Worm (Caenorhabditis elegans) whole organism, dauer: ENCODE results near the gene lys-10.

Experiments
- unc-62 ChIP-seq: sonication (generic microtip); optimal IDR thresholded peaks from 2 replicates; lab custom pipeline; 2017; ENCODE audit warnings: missing biosample characterization, missing genetic modification reagents, missing genetic modification characterization

The lys-10 gene

DNA sequence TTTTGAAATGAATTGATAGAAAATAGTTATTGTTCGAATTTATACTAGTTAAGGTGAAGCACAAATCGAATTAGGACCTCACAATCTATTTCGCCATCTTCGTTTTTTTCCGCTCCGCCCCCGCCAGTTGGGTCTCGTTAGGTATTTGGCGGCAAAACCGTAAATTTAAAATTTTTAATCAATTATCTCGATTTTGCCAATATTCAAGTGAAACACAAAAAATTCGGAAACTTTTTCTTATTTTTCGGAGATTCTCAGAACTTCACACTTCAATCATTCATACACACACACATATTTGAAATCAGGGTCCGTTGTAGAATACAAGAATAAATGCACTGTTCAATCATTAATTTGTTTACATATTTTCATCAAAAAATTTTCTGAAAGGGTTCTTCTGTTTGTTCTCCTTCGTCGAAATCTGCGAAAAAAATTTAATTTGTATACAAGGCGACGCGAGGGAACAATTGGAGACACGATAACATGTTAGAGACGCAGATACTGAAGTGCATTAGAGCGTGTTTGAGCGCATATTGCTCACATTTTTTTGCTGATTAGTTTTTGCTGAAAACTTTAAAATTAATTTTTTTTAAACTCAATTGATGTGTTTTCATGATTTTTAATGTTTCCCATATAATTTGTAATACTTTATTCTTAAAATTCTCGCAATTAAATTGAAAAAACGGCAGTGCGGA lies 27.2 kb downstream of the lys-10 start, which contains the start of gene D2096.5:
Gene D2096.5, minus strand, starts transcription at position 51 of the 692 bp plus-strand sequence.
- no peak for TF ChIP-seq unc-62 (GFP tag; lab: Kevin White, UChicago)

DNA sequence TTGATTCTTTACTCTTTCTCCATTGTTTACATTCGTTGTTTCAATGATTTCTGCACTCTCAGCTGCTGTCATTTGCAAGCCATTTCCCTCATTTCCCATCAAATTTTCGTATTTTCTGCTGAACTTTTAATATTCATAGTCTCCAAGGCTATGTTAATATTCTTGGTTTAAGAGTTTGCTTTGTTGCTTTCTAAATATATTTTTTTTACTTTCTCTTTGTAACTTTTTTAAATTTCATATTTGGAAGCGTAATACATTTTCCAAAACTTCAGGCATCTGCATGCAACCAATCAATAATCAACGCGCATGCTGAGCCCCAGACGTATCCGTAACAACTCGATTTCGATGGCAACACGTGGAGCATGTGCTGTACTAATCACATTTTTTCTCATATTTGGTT lies 28.2 kb downstream of the lys-10 start, which contains the start of gene sqv-1:
Gene sqv-1, plus strand, starts transcription at position 301 of the 400 bp plus-strand sequence.
- no peak for TF ChIP-seq unc-62 (GFP tag; lab: Kevin White, UChicago)

DNA sequence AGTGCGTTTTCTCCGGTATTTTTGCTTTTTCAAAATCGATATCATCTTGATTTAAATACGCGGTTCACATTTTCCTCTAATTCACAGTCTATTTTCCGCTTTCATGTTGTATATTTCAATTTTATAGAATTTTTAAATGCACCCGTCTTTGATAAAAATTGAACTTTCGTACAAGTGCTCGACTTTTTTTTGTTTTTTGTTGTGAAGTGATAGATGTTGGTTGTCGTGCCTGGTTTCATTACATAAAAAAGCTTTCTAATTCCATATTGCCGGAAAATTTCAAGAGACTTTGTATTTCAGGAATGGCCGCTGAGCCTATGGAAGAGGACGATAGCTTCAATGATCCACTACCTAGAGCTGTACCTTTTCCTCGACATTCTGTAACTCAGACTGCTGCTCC lies 30.5 kb downstream of the lys-10 start, which contains the start of gene D2096.12:
Gene D2096.12, plus strand, starts transcription at position 301 of the 400 bp plus-strand sequence.
- no peak for TF ChIP-seq unc-62 (GFP tag; lab: Kevin White, UChicago)

DNA sequence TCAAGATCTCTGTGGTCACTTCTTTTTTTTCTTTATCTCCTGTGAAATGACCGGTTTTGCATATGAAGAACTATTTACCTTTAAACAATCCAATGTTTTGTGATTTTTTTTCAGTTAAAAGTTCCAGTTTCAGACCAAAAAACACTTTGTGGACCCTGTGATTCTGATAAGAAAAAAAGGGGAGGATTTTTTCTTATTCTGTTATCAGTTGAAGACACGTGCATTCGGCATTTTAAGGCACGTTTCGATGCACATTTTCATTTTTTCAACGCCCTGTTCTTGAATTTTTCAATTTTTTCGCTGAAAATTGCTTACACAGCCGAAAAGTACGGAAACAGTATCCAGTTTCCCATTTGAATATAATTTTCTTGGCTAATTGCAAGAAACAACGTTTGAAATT lies 33.7 kb downstream of the lys-10 start, which contains the start of gene aagr-1:
Gene aagr-1, plus strand, starts transcription at position 227 of the 400 bp plus-strand sequence.
- no peak for TF ChIP-seq unc-62 (GFP tag; lab: Kevin White, UChicago)

DNA sequence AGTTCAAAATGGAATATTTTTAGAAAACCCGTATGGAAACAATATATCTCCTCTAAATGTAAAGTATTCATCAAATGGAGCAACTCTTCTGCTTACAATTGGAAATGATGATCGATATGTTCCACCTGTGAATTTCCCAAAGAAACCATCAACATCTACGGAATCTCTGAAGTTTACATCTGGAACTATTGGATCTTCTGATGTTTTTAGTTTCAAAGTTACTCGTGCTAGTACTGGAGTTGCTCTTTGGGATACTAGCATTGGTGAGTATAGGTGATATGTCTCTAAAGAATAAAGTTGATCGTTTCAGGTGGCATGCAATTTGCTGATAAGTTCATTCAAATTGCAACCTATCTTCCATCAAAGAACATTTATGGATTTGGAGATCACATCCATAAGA lies 35.3 kb downstream of the lys-10 start:
- TF ChIP-seq unc-62 (GFP tag; lab: Kevin White, UChicago), result no peak

DNA sequence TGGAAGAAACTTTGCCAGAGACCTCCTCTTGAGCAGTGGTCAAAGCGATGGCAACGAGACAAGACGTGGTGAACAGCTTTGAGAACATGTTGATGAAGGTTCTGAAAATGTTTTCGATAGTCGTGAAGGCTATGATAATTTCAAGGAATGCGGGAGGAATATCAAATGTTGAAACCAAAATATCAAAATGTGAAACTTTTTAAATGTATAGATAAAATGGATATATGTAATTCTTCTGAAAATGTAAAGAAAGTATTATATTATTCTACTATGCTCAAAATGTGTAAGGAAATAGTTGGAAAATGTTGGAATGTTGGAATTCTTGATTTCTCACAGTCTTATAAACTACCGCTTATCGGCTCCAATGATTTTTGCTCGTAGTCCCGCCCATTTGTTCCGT lies 36.5 kb downstream of the lys-10 start, which contains the start of gene D2096.6:
Gene D2096.6, minus strand, starts transcription at position 101 of the 400 bp plus-strand sequence.
- no peak for TF ChIP-seq unc-62 (GFP tag; lab: Kevin White, UChicago)

DNA sequence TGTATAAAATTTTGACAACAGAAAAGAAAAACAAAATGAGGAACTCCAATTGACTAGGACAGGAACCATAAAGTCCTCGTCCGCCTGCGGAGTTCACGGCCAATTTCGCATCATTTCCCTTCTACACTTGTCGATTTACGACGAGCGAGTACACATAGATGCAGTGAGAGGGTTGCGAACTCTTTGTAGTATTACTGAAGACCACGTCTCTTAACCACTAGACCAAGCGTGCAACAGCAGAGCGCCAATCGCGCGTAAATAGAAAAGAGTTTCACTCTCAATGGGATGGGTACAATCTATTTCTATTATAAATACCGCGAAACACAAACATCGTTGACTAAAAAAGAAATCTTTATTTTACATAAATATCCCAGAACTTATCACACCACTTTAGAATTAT lies 42.8 kb downstream of the lys-10 start:
- no peak for TF ChIP-seq unc-62 (GFP tag; lab: Kevin White, UChicago)

DNA sequence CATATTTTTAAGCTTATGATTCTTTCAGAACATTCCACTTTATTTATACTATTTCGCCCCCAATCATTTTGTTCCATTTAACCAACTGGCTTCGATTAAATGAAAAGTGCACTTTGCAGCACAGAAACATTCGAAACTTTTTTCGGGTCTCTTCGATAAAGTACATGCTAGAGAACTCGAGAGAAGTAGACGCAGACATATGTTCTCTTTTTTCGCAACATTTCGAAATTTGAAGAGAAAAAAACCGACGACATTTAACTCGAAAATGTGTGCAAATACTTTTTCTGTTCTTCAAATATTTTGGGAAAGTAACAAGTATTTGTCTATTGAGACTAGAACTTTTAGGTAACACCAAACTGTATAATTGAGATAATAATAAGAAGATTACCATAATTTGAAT lies 44.3 kb downstream of the lys-10 start:
- no peak for TF ChIP-seq unc-62 (GFP tag; lab: Kevin White, UChicago)

DNA sequence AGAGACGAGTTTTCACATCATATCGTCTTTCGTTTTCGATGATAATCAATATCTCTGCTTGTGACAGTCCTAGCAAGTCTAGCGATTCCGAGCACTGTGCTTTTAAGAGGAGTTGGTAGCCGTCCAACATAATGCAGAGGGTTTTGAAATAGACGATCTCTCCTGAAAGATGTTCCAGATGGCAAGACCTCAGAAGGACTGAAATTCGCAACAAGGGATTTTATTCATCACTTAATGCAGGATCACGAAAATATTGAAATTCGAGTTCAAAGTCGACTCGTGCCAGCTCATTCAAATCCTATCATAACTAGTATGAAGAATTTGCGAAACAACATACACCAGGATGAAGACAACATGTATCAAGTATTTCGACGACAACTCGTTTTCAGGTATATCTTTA lies 44.9 kb downstream of the lys-10 start, which contains the start of gene D2096.7:
Gene D2096.7, minus strand, starts transcription at position 130 of the 400 bp plus-strand sequence.
- TF ChIP-seq unc-62 (GFP tag; lab: Kevin White, UChicago), result no peak

DNA sequence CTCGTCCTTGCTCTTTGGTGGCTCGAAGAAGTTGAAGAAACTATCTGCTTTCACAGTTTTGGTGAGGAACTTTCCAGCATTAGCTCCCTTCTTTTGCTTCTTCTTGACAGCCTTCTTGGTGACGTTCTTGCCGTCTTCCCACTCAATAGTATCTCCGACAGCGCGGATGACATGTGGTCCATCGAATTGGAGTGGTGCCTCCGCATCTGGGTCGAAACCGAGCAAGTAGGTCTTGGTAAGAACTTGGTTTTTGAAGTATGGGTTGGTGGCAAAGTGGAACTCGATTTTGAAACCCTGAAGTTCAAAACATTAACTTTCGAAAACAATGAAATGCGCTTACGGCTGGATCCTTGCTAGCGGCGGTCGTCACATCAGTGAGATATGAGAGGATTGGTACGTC lies 45.7 kb downstream of the lys-10 start:
- no peak for TF ChIP-seq unc-62 (GFP tag; lab: Kevin White, UChicago)

DNA sequence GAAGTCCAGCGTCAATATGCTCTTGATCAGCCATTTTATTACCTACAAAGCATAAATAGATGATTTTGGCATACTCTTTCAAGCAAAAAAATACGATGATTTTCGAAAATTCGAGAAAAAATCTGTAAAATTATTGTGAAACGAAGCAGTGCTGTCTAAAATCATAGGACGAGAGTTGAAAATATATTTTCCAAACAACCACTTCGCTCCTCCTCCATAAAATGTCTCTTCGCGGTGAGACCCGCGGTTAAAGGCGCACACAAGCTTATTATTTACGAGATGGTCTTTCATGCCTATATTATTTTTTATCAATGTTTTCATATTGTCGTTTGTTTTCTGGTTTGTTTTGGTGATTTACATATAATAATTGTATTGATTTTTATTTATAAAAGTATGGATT lies 46.7 kb downstream of the lys-10 start, which contains the start of gene nap-1:
Gene nap-1, minus strand, starts transcription at position 42 of the 400 bp plus-strand sequence.
- no peak for TF ChIP-seq unc-62 (GFP tag; lab: Kevin White, UChicago)

DNA sequence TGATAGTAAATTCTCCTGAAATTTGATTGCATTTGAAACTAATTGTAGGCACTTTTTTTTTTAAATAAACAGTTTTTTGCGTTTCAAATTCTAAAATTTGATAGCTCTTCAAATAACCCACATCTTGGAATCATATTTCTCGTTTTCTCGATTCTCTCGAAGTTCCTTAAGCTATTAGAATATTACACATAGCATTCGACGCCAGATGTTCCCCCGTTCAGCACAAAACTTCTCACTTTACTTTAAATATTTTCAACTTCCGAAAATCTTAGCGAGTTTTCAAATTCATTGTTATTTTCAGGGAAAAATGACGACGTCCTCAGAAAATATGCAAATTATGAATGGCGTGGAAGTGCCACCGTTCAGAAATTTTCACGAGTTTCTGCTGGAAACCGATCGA lies 47.1 kb downstream of the lys-10 start, which contains the start of gene praf-3:
Gene praf-3, plus strand, starts transcription at position 301 of the 400 bp plus-strand sequence.
- TF ChIP-seq unc-62 (GFP tag; lab: Kevin White, UChicago), result no peak

DNA sequence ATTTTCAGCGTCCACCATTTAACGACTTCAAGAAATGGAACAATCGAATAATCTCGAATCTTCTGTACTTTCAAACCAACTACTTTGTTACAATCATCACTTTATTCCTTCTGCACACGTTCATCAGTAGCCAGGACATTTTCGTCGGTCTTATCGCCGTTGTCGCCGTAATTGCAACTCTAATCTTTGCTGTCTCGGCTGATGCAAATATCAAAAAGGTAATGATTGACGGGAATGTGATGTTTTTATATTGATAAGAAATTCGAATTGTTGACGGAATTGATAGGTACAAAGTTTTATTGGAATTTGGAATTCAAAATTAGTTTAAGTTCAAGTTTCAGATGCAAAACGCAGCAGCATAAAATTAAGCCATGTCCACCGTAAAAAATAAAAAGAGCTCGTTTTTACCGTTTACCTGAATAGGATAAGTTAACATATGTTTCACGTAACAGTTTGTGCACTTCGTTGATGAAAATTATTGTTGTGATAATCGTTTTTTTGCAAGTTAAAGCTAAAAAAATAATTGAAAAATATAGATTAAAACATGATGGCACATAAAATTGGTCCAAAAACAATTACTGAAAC lies 47.7 kb downstream of the lys-10 start:
- TF ChIP-seq unc-62 (GFP tag; lab: Kevin White, UChicago), result no peak

DNA sequence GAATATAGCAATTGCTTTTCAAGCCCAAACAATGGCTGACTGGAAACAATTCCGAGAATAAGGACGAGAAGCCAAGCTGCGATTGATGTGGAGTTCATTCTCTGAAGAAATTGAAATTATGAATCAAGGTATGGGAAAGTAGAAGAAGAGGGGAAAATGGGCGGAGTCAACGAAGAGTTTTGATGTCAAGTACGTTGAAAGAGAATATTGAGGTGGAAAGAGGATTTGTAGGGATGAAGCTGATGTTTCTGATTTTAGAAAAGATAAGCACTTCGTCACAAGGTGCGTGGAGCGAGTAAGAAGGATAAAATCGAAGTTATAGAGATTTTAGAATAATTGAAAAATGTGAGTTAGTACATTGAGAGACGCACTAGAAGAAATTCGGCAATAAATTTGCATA lies 50.1 kb downstream of the lys-10 start, which contains the start of gene D2096.9:
Gene D2096.9, minus strand, starts transcription at position 101 of the 400 bp plus-strand sequence.
- TF ChIP-seq unc-62 (GFP tag; lab: Kevin White, UChicago), result no peak
